Worm (Caenorhabditis elegans) whole organism, midembryonic: ENCODE results near the gene exc-7.

ENCODE experiments used
- T22C8.4 ChIP-seq: fragments of 200-800 bp; sonication (Bioruptor generic); IDR thresholded peaks from 2 replicates; pipeline ENCODE4 v1.3.6; 2022; ENCODE audit warnings: missing genetic modification characterization, missing compliant biosample characterization
- cog-1 ChIP-seq: sonication (generic microtip); optimal IDR thresholded peaks from 2 replicates; lab custom pipeline; 2016; ENCODE audit warnings: missing genetic modification characterization, missing compliant biosample characterization
- flt-1 ChIP-seq: fragments of 200-800 bp; sonication (Bioruptor generic); IDR thresholded peaks from 2 replicates; pipeline ENCODE4 v1.3.6; 2022; ENCODE audit warnings: missing genetic modification characterization, missing compliant biosample characterization
- klf-2 ChIP-seq: fragments of 200-800 bp; sonication (Bioruptor generic); conservative IDR thresholded peaks from 2 replicates; pipeline ENCODE4 v1.3.6; 2022; ENCODE audit warnings: missing genetic modification reagents, missing genetic modification characterization, missing compliant biosample characterization
- med-1 ChIP-seq: sonication (generic microtip); optimal IDR thresholded peaks from 2 replicates; lab custom pipeline; 2017; ENCODE audit warnings: missing genetic modification characterization, mild to moderate bottlenecking, missing compliant biosample characterization, antibody characterized with exemption, missing genetic modification reagents; ENCODE audit not compliant: insufficient read depth
- ref-1 ChIP-seq: fragments of 200-800 bp; sonication (Bioruptor generic); conservative IDR thresholded peaks from 2 replicates; pipeline ENCODE4 v1.3.6; 2022; ENCODE audit warnings: missing genetic modification reagents, missing genetic modification characterization, missing compliant biosample characterization
- tab-1 ChIP-seq: fragments of 200-800 bp; sonication (Bioruptor generic); IDR thresholded peaks from 2 replicates; pipeline ENCODE4 v1.3.6; 2022; ENCODE audit warnings: missing genetic modification characterization, missing compliant biosample characterization
- ztf-29 ChIP-seq: fragments of 200-800 bp; sonication (Bioruptor generic); IDR thresholded peaks from 2 replicates; pipeline ENCODE4 v1.3.6; 2022; ENCODE audit warnings: missing genetic modification reagents, missing genetic modification characterization, missing compliant biosample characterization

DNA sequence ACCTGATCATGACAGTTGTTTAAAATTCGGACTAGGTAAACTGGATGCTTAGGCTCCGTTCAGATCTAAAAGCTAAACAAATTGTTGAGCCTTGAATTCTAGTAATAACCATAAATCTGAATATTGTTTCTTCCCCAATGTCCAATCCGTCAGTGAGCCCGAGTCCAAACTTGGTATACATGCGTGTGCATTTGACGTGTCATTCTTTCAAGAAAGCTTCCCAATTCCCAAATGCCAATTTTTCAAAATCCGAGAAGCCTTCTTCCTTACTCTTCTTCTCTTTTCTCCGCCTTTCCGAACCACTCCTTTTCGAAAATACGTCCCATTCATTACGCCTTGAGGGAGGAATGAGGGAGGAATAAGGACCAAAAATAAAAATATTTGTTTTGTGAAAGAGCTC, 937 bp downstream of the exc-7 start:
- TF ChIP-seq ztf-29 (GFP tag; lab: Robert Waterston, UW) (no peak), flt-1 (GFP tag; lab: Robert Waterston, UW) (no peak), med-1 (GFP tag; lab: Kevin White, UChicago) (no peak), ref-1 (GFP tag; lab: Robert Waterston, UW) (no peak), tab-1 (no peak), cog-1 (tag; lab: Kevin White, UChicago) (no peak), T22C8.4 (GFP tag; lab: Robert Waterston, UW) (no peak), klf-2 (no peak)
